Worm (Caenorhabditis elegans) whole organism, midembryonic: ENCODE data around the gene inx-1.

Experiments
- T22C8.4 ChIP-seq: fragments of 200-800 bp; sonication (Bioruptor generic); IDR thresholded peaks from 2 replicates; pipeline ENCODE4 v1.3.6; 2022; ENCODE audit warnings: missing genetic modification characterization, missing compliant biosample characterization
- flt-1 ChIP-seq: fragments of 200-800 bp; sonication (Bioruptor generic); IDR thresholded peaks from 2 replicates; pipeline ENCODE4 v1.3.6; 2022; ENCODE audit warnings: missing genetic modification characterization, missing compliant biosample characterization
- klf-2 ChIP-seq: fragments of 200-800 bp; sonication (Bioruptor generic); conservative IDR thresholded peaks from 2 replicates; pipeline ENCODE4 v1.3.6; 2022; ENCODE audit warnings: missing genetic modification reagents, missing genetic modification characterization, missing compliant biosample characterization
- med-1 ChIP-seq: sonication (generic microtip); optimal IDR thresholded peaks from 2 replicates; lab custom pipeline; 2017; ENCODE audit warnings: missing genetic modification characterization, mild to moderate bottlenecking, missing compliant biosample characterization, antibody characterized with exemption, missing genetic modification reagents; ENCODE audit not compliant: insufficient read depth
- ref-1 ChIP-seq: fragments of 200-800 bp; sonication (Bioruptor generic); conservative IDR thresholded peaks from 2 replicates; pipeline ENCODE4 v1.3.6; 2022; ENCODE audit warnings: missing genetic modification reagents, missing genetic modification characterization, missing compliant biosample characterization
- tab-1 ChIP-seq: fragments of 200-800 bp; sonication (Bioruptor generic); IDR thresholded peaks from 2 replicates; pipeline ENCODE4 v1.3.6; 2022; ENCODE audit warnings: missing genetic modification characterization, missing compliant biosample characterization
- ztf-29 ChIP-seq: fragments of 200-800 bp; sonication (Bioruptor generic); IDR thresholded peaks from 2 replicates; pipeline ENCODE4 v1.3.6; 2022; ENCODE audit warnings: missing genetic modification reagents, missing genetic modification characterization, missing compliant biosample characterization

DNA sequence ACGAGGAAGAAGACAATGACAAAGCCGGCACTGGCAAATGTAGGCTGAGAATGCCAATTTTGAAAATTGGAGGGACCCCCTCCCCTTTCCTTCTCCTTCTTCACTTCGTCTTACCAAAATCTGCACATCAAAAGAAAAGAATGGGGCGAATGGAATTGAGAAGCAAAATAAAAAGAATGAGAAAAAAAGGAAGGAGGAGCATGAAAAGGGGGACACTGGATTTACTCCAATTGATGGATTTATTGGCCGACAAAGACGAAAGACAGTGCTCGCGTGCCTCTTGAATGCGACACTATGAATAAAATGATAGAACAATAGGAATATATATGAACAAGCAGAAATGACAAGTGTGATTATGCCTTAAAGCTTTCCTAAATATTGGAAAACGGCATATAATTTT lies 2.7 kb upstream of the inx-1 start:
- TF ChIP-seq klf-2 (no peak), flt-1 (GFP tag; lab: Robert Waterston, UW) (no peak), ztf-29 (no peak), med-1 (GFP tag; lab: Kevin White, UChicago) (no peak), tab-1 (GFP tag; lab: Robert Waterston, UW) (no peak), ref-1 (no peak), T22C8.4 (GFP tag; lab: Robert Waterston, UW) (no peak)
